Worm (Caenorhabditis elegans) whole organism, L1 larva: ENCODE results near the gene pqn-92.
A peak's percentile ranks its signal among the peaks of the same experiment; 100 is the strongest.

Experiments used
- F16B12.6 ChIP-seq: fragments of 150-350 bp; optimal IDR thresholded peaks from 2 replicates; lab custom pipeline; 2014; ENCODE audit warnings: missing biosample characterization, missing genetic modification characterization
- Y116A8C.19 ChIP-seq: sonication (generic microtip); optimal IDR thresholded peaks from 2 replicates; lab custom pipeline; 2016; ENCODE audit warnings: missing compliant biosample characterization, missing genetic modification characterization, borderline replicate concordance
- aha-1 ChIP-seq: fragments of 150-350 bp; optimal IDR thresholded peaks from 2 replicates; lab custom pipeline; 2014; ENCODE audit warnings: missing biosample characterization, missing genetic modification characterization
- ama-1 ChIP-seq: fragments of 150-350 bp; optimal IDR thresholded peaks from 2 replicates; lab custom pipeline; 2014
- blmp-1 ChIP-seq: fragments of 150-350 bp; optimal IDR thresholded peaks from 2 replicates; lab custom pipeline; 2014; ENCODE audit warnings: missing biosample characterization, missing genetic modification characterization
- ceh-63 ChIP-seq: fragments of 200-800 bp; sonication (Bioruptor generic); optimal IDR thresholded peaks from 2 replicates; lab custom pipeline; 2018; ENCODE audit warnings: mild to moderate bottlenecking, missing genetic modification characterization, missing compliant biosample characterization
- ceh-8 ChIP-seq: fragments of 200-800 bp; sonication (Bioruptor generic); optimal IDR thresholded peaks from 2 replicates; lab custom pipeline; 2018; ENCODE audit warnings: mild to moderate bottlenecking, missing genetic modification characterization, moderate library complexity, missing compliant biosample characterization
- ceh-82 ChIP-seq, 3 experiments: fragments of 150-350 bp in 1 of 3; sonication (generic microtip) in 2 of 3; optimal IDR thresholded peaks; 2 replicates each; lab custom pipeline; 2014 to 2017; ENCODE audit warnings: missing biosample characterization in 3 of 3, missing genetic modification characterization in 3 of 3
- ceh-88 ChIP-seq: fragments of 200-800 bp; sonication (Bioruptor generic); IDR thresholded peaks from 2 replicates; pipeline ENCODE4 v1.3.6; 2022; ENCODE audit warnings: missing genetic modification characterization, missing compliant biosample characterization
- ceh-90 ChIP-seq: sonication (generic microtip); optimal IDR thresholded peaks from 2 replicates; lab custom pipeline; 2016; ENCODE audit warnings: missing genetic modification characterization, missing compliant biosample characterization
- dpl-1 ChIP-seq, 3 experiments: fragments of 150-350 bp in 2 of 3; sonication (generic microtip) in 1 of 3; optimal IDR thresholded peaks; 2 replicates each; lab custom pipeline; 2014 to 2017; ENCODE audit warnings: missing biosample characterization in 3 of 3, missing genetic modification characterization in 3 of 3, missing genetic modification reagents in 3 of 3
- efl-1 ChIP-seq, 4 experiments: fragments of 150-350 bp; optimal IDR thresholded peaks in 3 of 4; peaks in 1 of 4; 1 replicate in 1 of 4; 2 replicates in 3 of 4; lab custom pipeline; 2014; ENCODE audit warnings: missing biosample characterization in 2 of 4, missing genetic modification characterization in 2 of 4, missing genetic modification reagents in 2 of 4
- efl-3 ChIP-seq: fragments of 200-800 bp; sonication (Bioruptor generic); optimal IDR thresholded peaks from 2 replicates; lab custom pipeline; 2018; ENCODE audit warnings: mild to moderate bottlenecking, missing genetic modification characterization, missing compliant biosample characterization
- egl-27 ChIP-seq, 2 experiments: fragments of 150-350 bp in 1 of 2; sonication (generic microtip); optimal IDR thresholded peaks; 3 replicates each; lab custom pipeline; 2017 to 2018; ENCODE audit warnings: missing biosample characterization in 2 of 2, missing genetic modification characterization in 2 of 2, missing genetic modification reagents in 2 of 2
- elt-2 ChIP-seq: sonication (generic microtip); optimal IDR thresholded peaks from 2 replicates; lab custom pipeline; 2016; ENCODE audit warnings: missing genetic modification characterization, mild to moderate bottlenecking, inconsistent platforms, missing compliant biosample characterization, missing genetic modification reagents
- fkh-4 ChIP-seq: sonication (generic microtip); optimal IDR thresholded peaks from 2 replicates; lab custom pipeline; 2016; ENCODE audit warnings: missing compliant biosample characterization, missing genetic modification characterization, borderline replicate concordance
- hlh-4 ChIP-seq: sonication (generic microtip); optimal IDR thresholded peaks from 2 replicates; lab custom pipeline; 2016; ENCODE audit warnings: mild to moderate bottlenecking, missing genetic modification characterization, missing compliant biosample characterization
- irx-1 ChIP-seq: sonication (generic microtip); optimal IDR thresholded peaks from 2 replicates; lab custom pipeline; 2016; ENCODE audit warnings: missing genetic modification characterization, missing compliant biosample characterization
- jun-1 ChIP-seq: fragments of 150-350 bp; optimal IDR thresholded peaks from 2 replicates; lab custom pipeline; 2014; ENCODE audit warnings: missing biosample characterization, missing genetic modification reagents, missing genetic modification characterization
- lin-13 ChIP-seq: fragments of 150-350 bp; optimal IDR thresholded peaks from 2 replicates; lab custom pipeline; 2014; ENCODE audit warnings: missing biosample characterization, missing genetic modification reagents, missing genetic modification characterization
- lin-35 ChIP-seq, 2 experiments: fragments of 150-350 bp; optimal IDR thresholded peaks; 2 replicates each; lab custom pipeline; 2014; ENCODE audit warnings: missing biosample characterization in 2 of 2, missing genetic modification characterization in 2 of 2, missing genetic modification reagents in 2 of 2
- lin-39 ChIP-seq: fragments of 150-350 bp; optimal IDR thresholded peaks from 2 replicates; lab custom pipeline; 2014; ENCODE audit warnings: missing biosample characterization, missing genetic modification reagents, missing genetic modification characterization
- lir-3 ChIP-seq: sonication (generic microtip); optimal IDR thresholded peaks from 2 replicates; lab custom pipeline; 2016; ENCODE audit warnings: mild to moderate bottlenecking, missing genetic modification characterization, moderate library complexity, missing compliant biosample characterization; ENCODE audit not compliant: poor library complexity
- mdl-1 ChIP-seq, 2 experiments: fragments of 150-350 bp; optimal IDR thresholded peaks; 2 replicates each; lab custom pipeline; 2014 to 2017; ENCODE audit warnings: missing biosample characterization in 2 of 2, missing genetic modification characterization in 2 of 2, inconsistent platforms in 1 of 2
- mef-2 ChIP-seq: fragments of 150-350 bp; optimal IDR thresholded peaks from 2 replicates; lab custom pipeline; 2014; ENCODE audit warnings: missing biosample characterization, missing genetic modification characterization
- mep-1 ChIP-seq: fragments of 150-350 bp; optimal IDR thresholded peaks from 2 replicates; lab custom pipeline; 2014; ENCODE audit warnings: missing biosample characterization, missing genetic modification characterization
- nhr-11 ChIP-seq: fragments of 150-350 bp; optimal IDR thresholded peaks from 2 replicates; lab custom pipeline; 2014; ENCODE audit warnings: missing biosample characterization, missing genetic modification characterization
- nhr-12 ChIP-seq: sonication (generic microtip); optimal IDR thresholded peaks from 2 replicates; lab custom pipeline; 2017; ENCODE audit warnings: missing biosample characterization, missing genetic modification characterization
- nhr-237 ChIP-seq: fragments of 150-350 bp; optimal IDR thresholded peaks from 2 replicates; lab custom pipeline; 2014; ENCODE audit warnings: missing biosample characterization, missing genetic modification characterization
- nhr-28 ChIP-seq: fragments of 150-350 bp; optimal IDR thresholded peaks from 2 replicates; lab custom pipeline; 2014; ENCODE audit warnings: missing biosample characterization, missing genetic modification characterization
- nhr-77 ChIP-seq: fragments of 150-350 bp; optimal IDR thresholded peaks from 2 replicates; lab custom pipeline; 2014; ENCODE audit warnings: missing biosample characterization, missing genetic modification characterization
- pag-3 ChIP-seq: sonication (generic microtip); optimal IDR thresholded peaks from 2 replicates; lab custom pipeline; 2017; ENCODE audit warnings: missing genetic modification characterization, mild to moderate bottlenecking, missing compliant biosample characterization, antibody characterized with exemption, borderline replicate concordance; ENCODE audit not compliant: insufficient read depth
- pqm-1 ChIP-seq: sonication (generic microtip); optimal IDR thresholded peaks from 3 replicates; lab custom pipeline; 2017; ENCODE audit warnings: missing biosample characterization, missing genetic modification characterization
- sup-37 ChIP-seq: fragments of 200-800 bp; sonication (Bioruptor generic); optimal IDR thresholded peaks from 2 replicates; lab custom pipeline; 2018; ENCODE audit warnings: mild to moderate bottlenecking, missing genetic modification characterization, missing compliant biosample characterization
- tbx-2 ChIP-seq: sonication (generic microtip); optimal IDR thresholded peaks from 2 replicates; lab custom pipeline; 2016; ENCODE audit warnings: missing genetic modification characterization, missing compliant biosample characterization
- unc-130 ChIP-seq: fragments of 150-350 bp; optimal IDR thresholded peaks from 2 replicates; lab custom pipeline; 2017; ENCODE audit warnings: missing biosample characterization, missing genetic modification characterization, inconsistent platforms
- unc-62 ChIP-seq: fragments of 150-350 bp; optimal IDR thresholded peaks from 2 replicates; lab custom pipeline; 2014; ENCODE audit warnings: missing biosample characterization, missing genetic modification reagents, missing genetic modification characterization
- vab-15 ChIP-seq: sonication (generic microtip); optimal IDR thresholded peaks from 2 replicates; lab custom pipeline; 2017; ENCODE audit warnings: missing genotype, mild to moderate bottlenecking, missing genetic modification characterization, missing compliant biosample characterization
- xbp-1 ChIP-seq: sonication (generic microtip); optimal IDR thresholded peaks from 2 replicates; lab custom pipeline; 2016; ENCODE audit warnings: missing genetic modification characterization, missing compliant biosample characterization
- zag-1 ChIP-seq: fragments of 150-350 bp; optimal IDR thresholded peaks from 2 replicates; lab custom pipeline; 2014; ENCODE audit warnings: missing biosample characterization, missing genetic modification characterization
- zip-4 ChIP-seq: fragments of 200-800 bp; sonication (Bioruptor generic); optimal IDR thresholded peaks from 2 replicates; lab custom pipeline; 2018; ENCODE audit warnings: mild to moderate bottlenecking, missing genetic modification characterization, moderate library complexity, missing compliant biosample characterization

The pqn-92 gene

DNA sequence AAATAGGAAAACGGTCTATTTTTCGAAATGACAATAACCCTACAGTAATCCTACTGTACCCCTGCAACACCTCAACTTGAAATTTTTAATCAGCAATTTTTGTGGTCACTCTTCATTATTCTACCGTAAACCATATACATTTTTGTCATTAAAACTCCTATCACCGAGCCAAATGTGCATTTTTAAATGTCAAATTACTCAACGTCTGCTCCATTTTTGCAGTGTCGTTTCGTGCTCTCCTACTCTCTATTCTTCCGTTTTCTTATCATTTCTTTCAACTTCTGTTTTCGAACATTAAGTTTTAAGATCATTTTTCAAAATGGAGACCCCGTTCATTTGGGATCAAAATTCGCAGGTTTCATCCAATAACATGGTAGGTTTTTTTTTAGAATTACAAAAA is at the start of gene pqn-92:
Gene pqn-92 (plus strand): TSS at position 307 of the 400 bp plus-strand sequence.
- TF ChIP-seq nhr-77 (tag; lab: Kevin White, UChicago) (no peak), F16B12.6 (tag; lab: Kevin White, UChicago) (no peak), xbp-1 (tag; lab: Kevin White, UChicago) (no peak), unc-130 (no peak), ama-1 (lab: Kevin White, UChicago) (no peak), unc-62 (GFP tag; lab: Kevin White, UChicago) (no peak), blmp-1 (no peak), ceh-63 (GFP tag; lab: Kevin White, UChicago) (no peak)
- TF ChIP-seq, all 84 proteins: peak for 0

- TF ChIP-seq dpl-1 (GFP tag; optimal IDR thresholded peaks at IDR 0.05; lab: Kevin White, UChicago) (no peak), mdl-1 (tag; optimal IDR thresholded peaks at IDR 0.05; lab: Kevin White, UChicago) (no peak), nhr-11 (no peak), nhr-12 (tag; lab: Kevin White, UChicago) (no peak)
- TF ChIP-seq, all 84 proteins: peak for 0
Observed at ce11 chrIII:12259793-12260192, 47.8 kb upstream of the pqn-92 start.

DNA sequence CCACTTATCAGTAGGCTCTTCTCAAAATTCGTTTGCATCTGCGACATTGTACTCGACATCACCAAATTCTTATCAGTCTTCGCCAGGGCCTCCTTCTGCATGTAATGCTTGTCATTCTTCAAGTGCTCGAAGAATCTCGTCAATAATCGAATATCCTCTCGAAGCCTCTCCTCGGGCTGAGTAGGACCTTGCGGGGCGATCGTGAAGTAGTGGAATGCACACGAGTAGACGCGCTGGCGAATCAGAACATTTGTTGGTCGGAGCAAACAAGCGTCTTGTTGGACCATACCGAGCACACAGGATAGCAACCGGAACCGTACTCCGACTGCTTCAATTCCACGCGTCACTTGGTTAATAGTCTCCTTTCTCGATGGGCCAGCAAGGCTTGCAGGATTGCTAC is 47.2 kb upstream of the pqn-92 start:
- no peak for TF ChIP-seq ceh-88 (GFP tag; lab: Robert Waterston, UW)
- TF ChIP-seq mep-1 (tag; lab: Kevin White, UChicago), result no peak
- TF ChIP-seq efl-3 (GFP tag; lab: Kevin White, UChicago), result no peak

- TF ChIP-seq efl-3 (GFP tag; lab: Kevin White, UChicago) (no peak), efl-1 (optimal IDR thresholded peaks at IDR 0.05; lab: Kevin White, UChicago) (no peak), efl-1 (GFP tag; optimal IDR thresholded peaks at IDR 0.05 in 1 of 2; lab: Kevin White, UChicago) (peak in 1 of 2 experiments; percentile 46)
Observed at ce11 chrIII:12269807-12270206, 37.8 kb upstream of the pqn-92 start.

DNA sequence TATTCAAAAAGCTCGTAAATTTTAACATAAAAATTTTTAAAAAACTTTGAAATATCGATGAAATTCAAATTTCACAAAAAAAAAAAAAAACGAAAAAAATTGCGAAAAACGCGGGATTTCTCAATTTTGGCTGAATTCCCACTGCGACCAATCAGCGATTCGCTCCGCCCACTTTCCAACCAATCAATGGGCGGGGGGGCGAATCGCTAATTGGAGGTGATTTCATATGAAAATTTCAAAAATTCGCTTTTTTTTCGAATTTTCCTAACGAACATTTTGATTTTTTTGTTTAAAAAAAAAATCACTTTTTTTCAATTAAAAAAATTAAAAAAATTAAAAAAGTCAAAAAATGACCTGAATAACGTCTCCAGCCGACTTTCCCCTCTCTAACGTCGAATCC is 37.2 kb upstream of the pqn-92 start:
- TF ChIP-seq irx-1, result no peak
- no peak for TF ChIP-seq egl-27 (tag; optimal IDR thresholded peaks at IDR 0.05; lab: Kevin White, UChicago)
- TF ChIP-seq ceh-82 (tag; optimal IDR thresholded peaks at IDR 0.05; lab: Kevin White, UChicago), result no peak
- TF ChIP-seq zag-1 (tag; lab: Kevin White, UChicago), result no peak
- TF ChIP-seq ceh-63 (GFP tag; lab: Kevin White, UChicago), result no peak
- TF ChIP-seq nhr-28 (tag; lab: Kevin White, UChicago), result no peak
- no peak for TF ChIP-seq hlh-4 (tag; lab: Kevin White, UChicago)
- TF ChIP-seq lin-39 (tag; lab: Kevin White, UChicago), result no peak
- no peak for TF ChIP-seq lir-3 (tag; lab: Kevin White, UChicago)

DNA sequence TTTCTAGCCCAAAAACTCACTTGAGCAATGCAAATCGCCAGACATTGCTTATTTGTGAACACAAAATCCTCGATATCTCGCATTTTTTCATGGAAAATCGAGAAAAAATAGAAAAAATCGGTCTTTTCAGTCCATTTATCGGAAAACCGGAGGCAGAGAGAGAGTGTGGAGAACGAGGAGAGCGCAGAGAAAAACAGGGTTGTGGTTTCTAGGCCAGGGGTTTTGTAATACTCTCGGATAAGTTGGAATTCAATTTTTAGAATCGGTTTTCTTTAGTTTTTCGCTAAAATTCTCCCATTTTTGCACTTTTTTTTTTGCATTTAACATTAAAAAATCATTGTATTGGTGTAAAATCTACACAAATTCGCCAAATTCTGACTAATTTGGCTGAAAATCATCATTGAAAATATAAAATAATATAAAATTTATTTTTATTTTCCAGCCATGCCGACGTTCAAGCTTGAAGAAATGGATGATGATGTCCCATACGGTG is 33.9 kb upstream of the pqn-92 start, which contains the start of the genes Y75B8A.24 and Y75B8A.25:
Gene Y75B8A.24 (minus strand): TSS at position 155 of the 493 bp plus-strand sequence.
Gene Y75B8A.25 (plus strand): TSS at position 443 of the 493 bp plus-strand sequence.
- TF ChIP-seq pag-3 (tag; lab: Kevin White, UChicago), result no peak
- peak; percentile 46 for TF ChIP-seq lin-13 (GFP tag; lab: Kevin White, UChicago)
- TF ChIP-seq nhr-28 (tag; lab: Kevin White, UChicago), result no peak
- peak; percentile 87 for TF ChIP-seq mep-1 (tag; lab: Kevin White, UChicago)
- no peak for TF ChIP-seq ceh-63 (GFP tag; lab: Kevin White, UChicago)
- TF ChIP-seq zip-4, result peak; percentile 31
- TF ChIP-seq tbx-2 (tag; lab: Kevin White, UChicago), result peak; percentile 93
- peak; percentile 38; the same call in 1 of the 2 replicates for TF ChIP-seq ceh-88 (GFP tag; lab: Robert Waterston, UW)
- peak; percentile 97 for TF ChIP-seq fkh-4
- TF ChIP-seq sup-37 (GFP tag; lab: Kevin White, UChicago), result peak; percentile 75
- peak; percentile 69 for TF ChIP-seq elt-2
- TF ChIP-seq ceh-8 (GFP tag; lab: Kevin White, UChicago), result peak; percentile 43
- TF ChIP-seq nhr-237 (tag; lab: Kevin White, UChicago), result no peak
- peak; percentile 26 for TF ChIP-seq blmp-1
- peak; percentile 96 for TF ChIP-seq irx-1
- TF ChIP-seq lin-35 (GFP tag; optimal IDR thresholded peaks at IDR 0.05; lab: Kevin White, UChicago), result peak; percentile 83 to 84
- TF ChIP-seq pqm-1, result no peak
- peak; percentile 1 for TF ChIP-seq aha-1
- TF ChIP-seq mef-2, result no peak
- TF ChIP-seq unc-62 (GFP tag; lab: Kevin White, UChicago), result peak; percentile 14
- peak; percentile 66 for TF ChIP-seq jun-1 (tag; lab: Kevin White, UChicago)
- peak; percentile 95 for TF ChIP-seq ceh-90 (tag; lab: Kevin White, UChicago)
- TF ChIP-seq vab-15 (tag; lab: Kevin White, UChicago), result no peak
- TF ChIP-seq Y116A8C.19 (tag; lab: Kevin White, UChicago), result peak; percentile 78
